Fruit fly (Drosophila melanogaster): Measurements from ENCODE around the gene GATAe.

GATAe gene

DNA sequence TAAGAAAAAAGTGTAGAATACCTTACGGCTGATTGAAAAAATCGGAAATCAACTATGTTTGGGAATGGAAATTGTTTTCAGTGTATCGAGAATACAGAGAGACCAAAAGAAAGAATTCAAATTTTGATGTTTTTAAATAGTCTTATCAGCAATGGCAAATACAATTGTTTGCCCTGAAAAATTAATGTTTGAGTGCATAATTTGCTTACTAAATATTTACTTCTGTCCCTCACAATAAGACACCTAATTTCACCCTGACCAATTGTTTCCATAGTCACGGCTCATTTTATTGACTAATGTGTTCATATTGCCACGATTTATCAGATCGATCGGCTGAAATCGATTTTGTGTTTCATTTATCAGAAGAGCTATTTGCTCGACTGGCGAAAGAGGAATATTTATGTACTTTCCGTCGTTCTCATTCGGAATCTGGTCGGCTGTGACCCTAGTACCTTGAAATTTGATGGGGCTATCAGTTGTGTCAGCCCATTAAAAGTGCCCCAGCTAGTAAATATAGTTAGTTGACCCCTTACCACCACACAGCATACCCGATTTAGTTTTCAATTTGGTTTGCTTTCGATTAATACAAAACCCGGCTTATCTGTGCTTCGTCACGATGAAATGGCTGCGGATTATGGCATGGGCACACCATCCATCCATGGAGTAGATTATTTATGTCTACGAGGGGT is 25.2 kb upstream of the GATAe start (continued):
- TF ChIP-seq insv (GFP tag; optimal IDR thresholded peaks at IDR 0.05) (no peak), salm (tag; optimal IDR thresholded peaks at IDR 0.05) (peak; percentile 64), usp (GFP tag; optimal IDR thresholded peaks at IDR 0.05) (no peak)

DNA sequence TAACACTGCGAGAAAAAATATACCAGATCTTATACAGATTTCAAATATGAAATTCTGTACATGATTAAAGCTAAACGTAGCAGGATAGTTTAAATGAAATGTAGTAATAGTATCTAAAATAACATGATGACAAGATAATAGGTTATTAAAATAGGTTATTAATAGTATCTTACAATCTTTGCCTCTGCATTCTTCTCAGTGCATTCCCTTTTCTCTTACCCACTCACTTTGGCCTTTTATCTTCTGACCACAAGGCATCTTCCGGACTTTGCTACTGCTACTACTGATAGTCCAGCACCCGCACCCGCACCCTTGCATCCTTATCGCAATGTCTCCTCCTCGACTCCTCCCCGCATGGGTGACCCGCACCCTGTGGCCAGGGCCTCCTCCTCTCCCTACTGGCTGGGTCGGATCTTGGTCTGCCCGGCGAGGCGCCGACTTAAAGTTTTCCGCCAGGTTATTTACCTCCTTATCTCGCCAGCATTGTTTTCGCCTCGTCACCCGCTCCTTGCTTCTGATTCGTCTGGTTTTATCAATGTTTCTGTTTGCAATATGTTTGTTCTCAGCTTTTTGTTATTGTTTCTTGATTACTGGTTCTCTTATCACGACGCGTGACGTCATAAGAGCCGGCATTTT is 24.3 kb upstream of the GATAe start:
- no peak for TF ChIP-seq en (GFP tag; optimal IDR thresholded peaks at IDR 0.05)
- TF ChIP-seq Rfx (GFP tag; IDR thresholded peaks at IDR 0.05), result no peak; the same call in 1 of the 2 replicates
- 0 out of 2 replicates have a peak, but pooled peaks have one; percentile 12 for TF ChIP-seq CG32772 (GFP tag; IDR thresholded peaks at IDR 0.05)
- TF ChIP-seq dan (GFP tag; IDR thresholded peaks at IDR 0.05), result no peak
- no peak for TF ChIP-seq CG14050 (GFP tag; IDR thresholded peaks at IDR 0.05)
- TF ChIP-seq CG13624 (GFP tag; optimal IDR thresholded peaks at IDR 0.05), result no peak
- TF ChIP-seq corto (GFP tag; optimal IDR thresholded peaks at IDR 0.05), result no peak
- TF ChIP-seq CG15601 (tag; optimal IDR thresholded peaks at IDR 0.05), result peak; percentile 52
- peak; percentile 91 for TF ChIP-seq GATAe (GFP tag; conservative IDR thresholded peaks at IDR 0.05)
- no peak for TF ChIP-seq tll (GFP tag; optimal IDR thresholded peaks at IDR 0.05)
- TF ChIP-seq CG7928 (GFP tag; optimal IDR thresholded peaks at IDR 0.05), result no peak
- TF ChIP-seq Stat92E (GFP tag; optimal IDR thresholded peaks at IDR 0.05), result no peak
- no peak for TF ChIP-seq CG17568 (GFP tag; optimal IDR thresholded peaks at IDR 0.05)
- TF ChIP-seq eve (GFP tag; optimal IDR thresholded peaks at IDR 0.05), result no peak
- TF ChIP-seq CG13287 (GFP tag; IDR thresholded peaks at IDR 0.05; ENCODE audit: partially characterized antibody), result no peak
- TF ChIP-seq CG4404 (GFP tag; IDR thresholded peaks at IDR 0.05), result no peak
- TF ChIP-seq ase (GFP tag; IDR thresholded peaks at IDR 0.05), result no peak
- TF ChIP-seq ssp (GFP tag; IDR thresholded peaks at IDR 0.05), result no peak
- TF ChIP-seq CG17385 (GFP tag; optimal IDR thresholded peaks at IDR 0.05), result peak; percentile 8
- TF ChIP-seq usp (GFP tag; optimal IDR thresholded peaks at IDR 0.05), result no peak
- no peak for TF ChIP-seq CG12236 (GFP tag; optimal IDR thresholded peaks at IDR 0.05)
- peak; percentile 66 for TF ChIP-seq unpg (GFP tag; optimal IDR thresholded peaks at IDR 0.05)
- TF ChIP-seq lbe (GFP tag; optimal IDR thresholded peaks at IDR 0.05), result no peak
- TF ChIP-seq jumu (GFP tag; optimal IDR thresholded peaks at IDR 0.05), result no peak
- peak; percentile 58 for TF ChIP-seq Blimp-1 (GFP tag; optimal IDR thresholded peaks at IDR 0.05)
- no peak for TF ChIP-seq CG6765 (GFP tag; optimal IDR thresholded peaks at IDR 0.05)
- TF ChIP-seq CG18619 (GFP tag; optimal IDR thresholded peaks at IDR 0.05), result no peak
- TF ChIP-seq Bgb (GFP tag; IDR thresholded peaks at IDR 0.05; ENCODE audit: partially characterized antibody), result no peak
- no peak for TF ChIP-seq her (GFP tag; optimal IDR thresholded peaks at IDR 0.05)
- TF ChIP-seq Deaf1 (tag; optimal IDR thresholded peaks at IDR 0.05), result no peak
- peak; percentile 29 for TF ChIP-seq Asciz (GFP tag; optimal IDR thresholded peaks at IDR 0.05)
- peak in 1 of 3 experiments; percentile 72 for TF ChIP-seq lola (GFP tag; optimal IDR thresholded peaks at IDR 0.05)
- TF ChIP-seq CG18262 (tag; optimal IDR thresholded peaks at IDR 0.05), result peak; percentile 73
- TF ChIP-seq CG34422 (GFP tag; IDR thresholded peaks at IDR 0.05), result peak; percentile 42; the same call in 1 of the 3 replicates
- peak; percentile 17 for TF ChIP-seq Hr39 (optimal IDR thresholded peaks at IDR 0.05)
- TF ChIP-seq Hand (GFP tag; optimal IDR thresholded peaks at IDR 0.05), result no peak
- no peak for TF ChIP-seq CG15073 (GFP tag; optimal IDR thresholded peaks at IDR 0.05)
- TF ChIP-seq exex (tag; optimal IDR thresholded peaks at IDR 0.05), result peak; percentile 41
- peak; percentile 34 for TF ChIP-seq Hmr (GFP tag; optimal IDR thresholded peaks at IDR 0.05)
- no peak for TF ChIP-seq CG7357 (GFP tag; IDR thresholded peaks at IDR 0.05)
- no peak for TF ChIP-seq CG6254 (GFP tag; optimal IDR thresholded peaks at IDR 0.05)
- no peak for TF ChIP-seq gce (GFP tag; IDR thresholded peaks at IDR 0.05)
- no peak for TF ChIP-seq Tbp (GFP tag; optimal IDR thresholded peaks at IDR 0.05)
- TF ChIP-seq Mes4 (GFP tag; optimal IDR thresholded peaks at IDR 0.05), result no peak

All from whole organism, embryonic.